Fruit fly (Drosophila melanogaster): Measurements from ENCODE around the gene CG1806.

Gene CG1806

DNA sequence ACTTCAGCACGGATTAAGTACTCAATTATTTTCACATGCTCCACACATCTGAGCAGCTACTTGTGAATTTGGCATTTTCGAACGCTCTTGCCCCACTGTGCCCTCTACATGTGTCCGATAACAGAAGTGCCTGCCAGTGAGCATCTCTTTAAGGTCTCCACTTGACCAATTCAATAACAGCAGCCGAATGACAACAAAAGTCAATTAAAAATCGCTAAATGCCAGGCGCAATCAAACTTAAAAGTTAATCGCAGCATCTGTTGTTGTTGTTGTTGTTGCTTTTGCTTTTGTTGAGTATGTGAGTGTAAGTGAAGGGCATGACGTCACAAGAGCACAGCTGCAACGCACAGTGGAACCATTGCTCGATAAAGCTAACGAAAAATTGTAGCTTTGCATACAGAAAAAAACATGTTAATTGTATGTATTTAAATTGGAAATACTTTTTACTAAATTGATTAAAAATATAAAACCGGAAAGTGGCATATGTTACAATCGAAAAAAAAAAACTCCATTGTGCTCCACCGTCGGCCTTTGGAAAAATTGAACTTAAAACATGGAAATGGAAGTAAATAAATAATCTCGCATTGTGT lies 7.9 kb downstream of the CG1806 start (continued):
- TF ChIP-seq hkb (optimal IDR thresholded peaks at IDR 0.05): no peak
- TF ChIP-seq hkb (GFP tag; IDR thresholded peaks at IDR 0.05): 0 out of 2 replicates have a peak, but pooled peaks have one; percentile 39
- TF ChIP-seq CG1529 (GFP tag; optimal IDR thresholded peaks at IDR 0.05): no peak
- TF ChIP-seq dm (GFP tag; optimal IDR thresholded peaks at IDR 0.05): no peak
- TF ChIP-seq CG18619 (GFP tag; optimal IDR thresholded peaks at IDR 0.05): no peak
- TF ChIP-seq CG7987 (GFP tag; optimal IDR thresholded peaks at IDR 0.05): no peak
- no peak for TF ChIP-seq CG5953 (GFP tag; IDR thresholded peaks at IDR 0.05)
- TF ChIP-seq CG9609 (GFP tag; optimal IDR thresholded peaks at IDR 0.05): peak; percentile 19
- no peak for TF ChIP-seq CG5180 (GFP tag; optimal IDR thresholded peaks at IDR 0.05)
- no peak for TF ChIP-seq CG11093 (GFP tag; IDR thresholded peaks at IDR 0.05)
- peak; percentile 15 for TF ChIP-seq CoRest (tag; optimal IDR thresholded peaks at IDR 0.05)
- no peak for TF ChIP-seq CG2875 (GFP tag; optimal IDR thresholded peaks at IDR 0.05)
- no peak for TF ChIP-seq HLHmδ (GFP tag; optimal IDR thresholded peaks at IDR 0.05)
- no peak for TF ChIP-seq CG13624 (GFP tag; optimal IDR thresholded peaks at IDR 0.05)
- TF ChIP-seq CG12299 (tag; optimal IDR thresholded peaks at IDR 0.05): no peak
- TF ChIP-seq trem (tag; optimal IDR thresholded peaks at IDR 0.05): no peak
- TF ChIP-seq luna (GFP tag; optimal IDR thresholded peaks at IDR 0.05): no peak
- TF ChIP-seq Lpt (GFP tag; optimal IDR thresholded peaks at IDR 0.05): no peak
- no peak for TF ChIP-seq Taf1 (GFP tag; IDR thresholded peaks at IDR 0.05)
- TF ChIP-seq pho (GFP tag; optimal IDR thresholded peaks at IDR 0.05): no peak
- TF ChIP-seq CG6791 (GFP tag; IDR thresholded peaks at IDR 0.05; ENCODE audit: partially characterized antibody): no peak
- no peak for TF ChIP-seq CG8089 (GFP tag; optimal IDR thresholded peaks at IDR 0.05)
- no peak for TF ChIP-seq Scr (GFP tag; IDR thresholded peaks at IDR 0.05; ENCODE audit: partially characterized antibody)
- peak; percentile 5 for TF ChIP-seq CG10543 (GFP tag; optimal IDR thresholded peaks at IDR 0.05)
- no peak for TF ChIP-seq CG8290 (GFP tag; optimal IDR thresholded peaks at IDR 0.05)
- peak in 1 of 2 experiments; percentile 29 for TF ChIP-seq CG8290 (tag; optimal IDR thresholded peaks at IDR 0.05)
- no peak for TF ChIP-seq CG13123 (GFP tag; optimal IDR thresholded peaks at IDR 0.05)
- TF ChIP-seq PHDP (tag; optimal IDR thresholded peaks at IDR 0.05): peak; percentile 37
- TF ChIP-seq Xrp1 (GFP tag; IDR thresholded peaks at IDR 0.05): peak; percentile 65
- TF ChIP-seq CG10654 (GFP tag; optimal IDR thresholded peaks at IDR 0.05): no peak
- peak; percentile 59 for TF ChIP-seq CG14441 (GFP tag; IDR thresholded peaks at IDR 0.05)
- TF ChIP-seq Nf-YB (GFP tag; optimal IDR thresholded peaks at IDR 0.05): no peak
- TF ChIP-seq grn (GFP tag; optimal IDR thresholded peaks at IDR 0.05): no peak
- peak; percentile 58 for TF ChIP-seq CG34422 (GFP tag; IDR thresholded peaks at IDR 0.05)
- peak; percentile 9 for TF ChIP-seq D19B (GFP tag; optimal IDR thresholded peaks at IDR 0.05)
- TF ChIP-seq CG9932 (GFP tag; IDR thresholded peaks at IDR 0.05): no peak
- peak; percentile 20 for TF ChIP-seq Dad (GFP tag; optimal IDR thresholded peaks at IDR 0.05)
- no peak for TF ChIP-seq Hand (GFP tag; optimal IDR thresholded peaks at IDR 0.05)
- no peak for TF ChIP-seq CG6765 (GFP tag; optimal IDR thresholded peaks at IDR 0.05)
- TF ChIP-seq dmrt11E (tag; optimal IDR thresholded peaks at IDR 0.05): peak; percentile 7
- no peak for TF ChIP-seq Jarid2 (GFP tag; optimal IDR thresholded peaks at IDR 0.05)
- TF ChIP-seq C15 (GFP tag; IDR thresholded peaks at IDR 0.05): no peak
- TF ChIP-seq sob (GFP tag; IDR thresholded peaks at IDR 0.05): no peak
- TF ChIP-seq B-H2 (GFP tag; optimal IDR thresholded peaks at IDR 0.05): no peak
- no peak for TF ChIP-seq ham (GFP tag; IDR thresholded peaks at IDR 0.05)
- no peak for TF ChIP-seq CG17912 (GFP tag; optimal IDR thresholded peaks at IDR 0.05)
- TF ChIP-seq sr (GFP tag; IDR thresholded peaks at IDR 0.05): no peak; the same call in 2 of the 3 replicates
- TF ChIP-seq CG13775 (GFP tag; optimal IDR thresholded peaks at IDR 0.05): peak; percentile 4
- TF ChIP-seq Bdp1 (GFP tag; optimal IDR thresholded peaks at IDR 0.05): no peak
- no peak for TF ChIP-seq Eip74EF (GFP tag; optimal IDR thresholded peaks at IDR 0.05)
- no peak for TF ChIP-seq cas (GFP tag; IDR thresholded peaks at IDR 0.05)
- TF ChIP-seq CG32767 (GFP tag; IDR thresholded peaks at IDR 0.05): no peak
